Worm (Caenorhabditis elegans) whole organism, early embryonic: ENCODE measurements around the gene nhr-283.

ENCODE experiments used
- B0310.2 ChIP-seq: sonication (generic microtip); optimal IDR thresholded peaks from 2 replicates; lab custom pipeline; 2016; ENCODE audit warnings: mild to moderate bottlenecking, missing genetic modification characterization, missing compliant biosample characterization
- F13C5.2 ChIP-seq: sonication (generic microtip); optimal IDR thresholded peaks from 2 replicates; lab custom pipeline; 2017; ENCODE audit warnings: mild to moderate bottlenecking, missing genetic modification characterization, inconsistent platforms, missing compliant biosample characterization
- aly-1 ChIP-seq: sonication (generic microtip); optimal IDR thresholded peaks from 2 replicates; lab custom pipeline; 2016; ENCODE audit warnings: missing genetic modification characterization, missing compliant biosample characterization
- ama-1 ChIP-seq: fragments of 150-350 bp; optimal IDR thresholded peaks from 2 replicates; lab custom pipeline; 2014
- ceh-13 ChIP-seq: fragments of 200-800 bp; sonication (Bioruptor generic); optimal IDR thresholded peaks from 2 replicates; lab custom pipeline; 2018; ENCODE audit warnings: mild to moderate bottlenecking, missing genetic modification characterization, missing compliant biosample characterization
- ceh-36 ChIP-seq: sonication (generic microtip); optimal IDR thresholded peaks from 2 replicates; lab custom pipeline; 2016; ENCODE audit warnings: missing genetic modification characterization, inconsistent platforms, missing compliant biosample characterization
- ets-7 ChIP-seq: sonication (generic microtip); optimal IDR thresholded peaks from 2 replicates; lab custom pipeline; 2016; ENCODE audit warnings: missing genotype, missing genetic modification characterization, missing compliant biosample characterization
- flt-1 ChIP-seq: fragments of 200-800 bp; sonication (Bioruptor generic); IDR thresholded peaks from 2 replicates; pipeline ENCODE4 v1.3.6; 2022; ENCODE audit warnings: missing genetic modification characterization, missing compliant biosample characterization
- hmbx-1 ChIP-seq: sonication (generic microtip); optimal IDR thresholded peaks from 2 replicates; lab custom pipeline; 2016; ENCODE audit warnings: mild to moderate bottlenecking, missing genetic modification characterization, missing compliant biosample characterization
- hmg-4 ChIP-seq: fragments of 200-800 bp; sonication (Bioruptor generic); optimal IDR thresholded peaks from 2 replicates; lab custom pipeline; 2018; ENCODE audit warnings: mild to moderate bottlenecking, missing genetic modification characterization, missing compliant biosample characterization
- hnd-1 ChIP-seq: sonication (generic microtip); optimal IDR thresholded peaks from 2 replicates; lab custom pipeline; 2016; ENCODE audit warnings: missing genetic modification characterization, missing compliant biosample characterization
- pes-1 ChIP-seq: fragments of 200-800 bp; sonication (Bioruptor generic); IDR thresholded peaks from 2 replicates; pipeline ENCODE4 v1.3.6; 2022; ENCODE audit warnings: missing genetic modification reagents, missing genetic modification characterization, missing compliant biosample characterization
- scrt-1 ChIP-seq: fragments of 200-800 bp; sonication (Bioruptor generic); IDR thresholded peaks from 2 replicates; pipeline ENCODE4 v1.3.6; 2022; ENCODE audit warnings: missing genetic modification characterization, missing compliant biosample characterization
- sea-1 ChIP-seq: fragments of 200-800 bp; sonication (Bioruptor generic); conservative IDR thresholded peaks from 2 replicates; pipeline ENCODE4 v1.3.6; 2022; ENCODE audit warnings: missing genetic modification characterization, missing compliant biosample characterization
- tbx-11 ChIP-seq: fragments of 200-800 bp; sonication (Bioruptor generic); IDR thresholded peaks from 2 replicates; pipeline ENCODE4 v1.3.6; 2022; ENCODE audit warnings: missing genetic modification characterization, missing compliant biosample characterization
- tbx-37 ChIP-seq: fragments of 200-800 bp; sonication (Bioruptor generic); conservative IDR thresholded peaks from 2 replicates; pipeline ENCODE4 v1.3.6; 2022; ENCODE audit warnings: missing genetic modification reagents, missing genetic modification characterization, missing compliant biosample characterization
- tra-4 ChIP-seq: sonication (generic microtip); optimal IDR thresholded peaks from 2 replicates; lab custom pipeline; 2017; ENCODE audit warnings: missing genetic modification characterization, missing compliant biosample characterization

The nhr-283 gene

ce11 chrV:15793270-15793669, 16.7 kb upstream of the nhr-283 start, which contains the start of gene T26E4.7:
Gene T26E4.7, plus strand, starts transcription at chrV:15793570.
- TF ChIP-seq tra-4 (no peak), ceh-36 (tag; lab: Kevin White, UChicago) (no peak), aly-1 (tag; lab: Kevin White, UChicago) (no peak), tbx-37 (no peak)

- TF ChIP-seq hmg-4 (no peak), hmbx-1 (tag; lab: Kevin White, UChicago) (no peak), ceh-36 (tag; lab: Kevin White, UChicago) (no peak), flt-1 (GFP tag; lab: Robert Waterston, UW) (no peak), sea-1 (GFP tag; lab: Robert Waterston, UW) (no peak), aly-1 (tag; lab: Kevin White, UChicago) (no peak), ama-1 (no peak), ceh-13 (GFP tag; lab: Kevin White, UChicago) (no peak), scrt-1 (GFP tag; lab: Robert Waterston, UW) (no peak), pes-1 (GFP tag; lab: Robert Waterston, UW) (no peak), ets-7 (tag; lab: Kevin White, UChicago) (no peak)
These were observed 15.9 kb upstream of the nhr-283 start, which contains the start of gene T26E4.4 for ce11 chrV:15792409-15792808. Gene T26E4.4, minus strand, starts transcription at chrV:15792509.

- no peak for TF ChIP-seq hnd-1
- no peak for TF ChIP-seq ceh-13 (GFP tag; lab: Kevin White, UChicago)
- TF ChIP-seq flt-1 (GFP tag; lab: Robert Waterston, UW) = no peak
- TF ChIP-seq B0310.2 = no peak
- no peak for TF ChIP-seq F13C5.2 (tag; lab: Kevin White, UChicago)
These were observed 5.9 kb upstream of the nhr-283 start, which contains the start of gene T26E4.3 for ce11 chrV:15782494-15782893. Gene T26E4.3, plus strand, starts transcription at chrV:15782794.

DNA sequence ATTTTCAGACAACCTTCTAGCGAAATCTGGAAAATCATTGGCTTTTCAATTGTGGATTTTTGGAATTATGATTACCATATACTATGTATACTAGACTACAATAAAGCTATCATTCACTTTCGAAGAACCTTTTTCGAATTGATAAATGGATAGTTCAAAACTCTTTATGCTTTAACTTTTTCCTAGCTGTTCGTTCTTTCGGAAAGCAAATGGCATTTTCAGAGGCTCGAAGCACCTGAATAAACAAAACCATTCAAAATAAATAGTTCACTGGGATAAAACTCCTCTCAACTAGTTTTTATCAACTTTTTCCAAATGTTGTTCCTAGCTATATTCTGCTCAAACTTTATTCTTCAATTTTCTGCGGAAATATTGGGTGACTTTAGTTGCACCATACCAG, 4.5 kb upstream of the nhr-283 start, which contains the start of gene T26E4.2:
Gene T26E4.2 (plus strand): TSS at position 301 of the 400 bp plus-strand sequence.
- no peak for TF ChIP-seq hmbx-1 (tag; lab: Kevin White, UChicago)
- TF ChIP-seq F13C5.2 (tag; lab: Kevin White, UChicago) = no peak
- no peak for TF ChIP-seq B0310.2
- no peak for TF ChIP-seq ceh-36 (tag; lab: Kevin White, UChicago)
- no peak for TF ChIP-seq tbx-11 (GFP tag; lab: Robert Waterston, UW)
- no peak for TF ChIP-seq pes-1 (GFP tag; lab: Robert Waterston, UW)
- no peak for TF ChIP-seq ceh-13 (GFP tag; lab: Kevin White, UChicago)
- no peak for TF ChIP-seq sea-1 (GFP tag; lab: Robert Waterston, UW)
- TF ChIP-seq hmg-4 = no peak
- TF ChIP-seq ama-1 = no peak
- TF ChIP-seq tbx-37 = no peak
- TF ChIP-seq tra-4 = no peak
- no peak for TF ChIP-seq flt-1 (GFP tag; lab: Robert Waterston, UW)
- TF ChIP-seq aly-1 (tag; lab: Kevin White, UChicago) = no peak
- no peak for TF ChIP-seq scrt-1 (GFP tag; lab: Robert Waterston, UW)
- no peak for TF ChIP-seq ets-7 (tag; lab: Kevin White, UChicago)

DNA sequence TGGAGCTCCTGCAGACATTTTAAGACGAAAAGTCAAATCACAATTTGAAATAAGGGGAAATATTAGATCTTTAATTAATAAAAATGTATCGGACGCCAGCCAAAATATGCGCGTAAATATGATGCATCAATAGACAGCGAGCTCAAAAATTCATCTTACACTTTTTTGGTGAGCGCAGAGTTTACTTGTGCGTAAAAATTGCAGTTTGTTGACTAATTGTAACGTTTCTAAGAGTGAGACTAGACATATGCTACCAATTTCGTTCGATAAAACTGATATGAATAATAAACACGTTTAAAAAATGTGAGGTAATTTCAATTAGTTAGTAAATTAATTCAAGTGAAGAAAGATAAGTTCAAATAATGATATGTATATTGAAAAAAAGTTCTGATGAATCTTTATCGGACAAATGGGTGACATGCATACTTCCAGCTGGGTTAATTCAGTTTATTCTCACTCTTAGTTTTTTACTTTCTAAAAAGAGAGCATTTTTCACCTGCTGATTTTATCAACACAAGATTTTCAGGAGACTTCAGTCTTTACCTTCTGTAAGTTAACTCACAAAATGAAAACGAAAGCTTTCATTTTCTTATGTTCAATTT, 2.7 kb upstream of the nhr-283 start, which contains the start of the genes nhr-285 and irld-52:
Gene nhr-285 (minus strand): TSS at position 101 of the 602 bp plus-strand sequence.
Gene irld-52 (plus strand): TSS at position 552 of the 602 bp plus-strand sequence.
- TF ChIP-seq tbx-11 (GFP tag; lab: Robert Waterston, UW) = no peak
- no peak for TF ChIP-seq ceh-13 (GFP tag; lab: Kevin White, UChicago)
- no peak for TF ChIP-seq tbx-37
- TF ChIP-seq ama-1 = no peak
- TF ChIP-seq tra-4 = no peak
- no peak for TF ChIP-seq hmbx-1 (tag; lab: Kevin White, UChicago)
- no peak for TF ChIP-seq flt-1 (GFP tag; lab: Robert Waterston, UW)
- TF ChIP-seq aly-1 (tag; lab: Kevin White, UChicago) = no peak
- no peak for TF ChIP-seq ceh-36 (tag; lab: Kevin White, UChicago)
- no peak for TF ChIP-seq ets-7 (tag; lab: Kevin White, UChicago)
- TF ChIP-seq hnd-1 = no peak
- no peak for TF ChIP-seq F13C5.2 (tag; lab: Kevin White, UChicago)
- TF ChIP-seq pes-1 (GFP tag; lab: Robert Waterston, UW) = no peak
- no peak for TF ChIP-seq hmg-4
- no peak for TF ChIP-seq sea-1 (GFP tag; lab: Robert Waterston, UW)

DNA sequence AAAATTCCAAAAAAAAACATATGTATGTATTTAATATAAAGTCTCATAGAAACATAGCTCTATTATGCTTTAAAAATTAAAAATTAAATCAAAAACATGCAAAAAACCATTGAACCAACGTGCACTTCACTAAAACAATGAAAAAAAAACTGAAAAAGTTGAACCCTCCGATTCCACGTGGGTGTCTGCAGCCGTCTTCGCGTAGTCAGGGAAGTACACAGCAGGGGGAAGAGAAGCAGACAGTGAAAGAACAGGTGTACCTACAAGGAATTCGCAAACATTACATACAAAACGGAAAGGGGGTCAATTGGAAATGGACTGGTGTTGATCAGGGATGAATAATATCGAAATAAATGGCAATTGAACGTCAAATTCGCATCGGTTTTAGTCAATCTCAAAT, 2.6 kb downstream of the nhr-283 start:
- TF ChIP-seq hmbx-1 (tag; lab: Kevin White, UChicago) = no peak
- TF ChIP-seq ceh-13 (GFP tag; lab: Kevin White, UChicago) = no peak
- no peak for TF ChIP-seq aly-1 (tag; lab: Kevin White, UChicago)
- TF ChIP-seq hmg-4 = no peak
- no peak for TF ChIP-seq tbx-11 (GFP tag; lab: Robert Waterston, UW)
- TF ChIP-seq hnd-1 = no peak
- TF ChIP-seq pes-1 (GFP tag; lab: Robert Waterston, UW) = no peak
- TF ChIP-seq ama-1 = no peak
- no peak for TF ChIP-seq tbx-37
- TF ChIP-seq scrt-1 (GFP tag; lab: Robert Waterston, UW) = no peak
- TF ChIP-seq ceh-36 (tag; lab: Kevin White, UChicago) = no peak
- no peak for TF ChIP-seq tra-4
- no peak for TF ChIP-seq sea-1 (GFP tag; lab: Robert Waterston, UW)
- no peak for TF ChIP-seq flt-1 (GFP tag; lab: Robert Waterston, UW)

ce11 chrV:15773141-15773540, 3.4 kb downstream of the nhr-283 start, which contains the start of gene nhr-60:
Gene nhr-60, minus strand, starts transcription at chrV:15773241.
- no peak for TF ChIP-seq hmbx-1 (tag; lab: Kevin White, UChicago)

ce11 chrV:15769072-15769471, 7.5 kb downstream of the nhr-283 start, which contains the start of gene F57A10.4:
Gene F57A10.4, plus strand, starts transcription at chrV:15769438.
- TF ChIP-seq flt-1 (GFP tag; lab: Robert Waterston, UW) (no peak), ceh-36 (tag; lab: Kevin White, UChicago) (no peak), hnd-1 (no peak), B0310.2 (no peak), sea-1 (GFP tag; lab: Robert Waterston, UW) (no peak), tbx-11 (GFP tag; lab: Robert Waterston, UW) (no peak), scrt-1 (GFP tag; lab: Robert Waterston, UW) (no peak), ama-1 (no peak), F13C5.2 (tag; lab: Kevin White, UChicago) (no peak), hmg-4 (no peak), tbx-37 (no peak), pes-1 (GFP tag; lab: Robert Waterston, UW) (no peak), aly-1 (tag; lab: Kevin White, UChicago) (no peak), ets-7 (tag; lab: Kevin White, UChicago) (no peak), hmbx-1 (tag; lab: Kevin White, UChicago) (no peak), ceh-13 (GFP tag; lab: Kevin White, UChicago) (no peak), tra-4 (no peak)
